Worm (Caenorhabditis elegans): ENCODE data around the gene Y54G2A.12.

DNA sequence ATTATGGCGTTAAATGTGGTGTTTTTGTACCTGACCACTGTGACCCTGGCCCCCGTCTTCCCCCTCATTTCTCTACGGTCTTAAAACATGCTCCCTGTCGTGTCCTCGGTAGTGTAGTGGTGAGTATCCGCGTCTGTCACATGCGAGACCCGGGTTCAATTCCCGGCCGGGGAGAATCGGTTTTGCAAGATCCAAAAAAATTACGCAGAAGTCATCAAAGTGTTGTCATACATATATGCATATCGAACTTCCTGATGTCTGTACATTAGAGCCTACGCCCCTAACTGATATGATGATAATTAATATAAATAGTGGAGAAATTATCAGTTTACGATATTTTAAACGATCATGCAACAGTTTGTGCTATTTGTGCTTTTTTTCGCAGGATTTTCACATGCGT, 22.9 kb upstream of the Y54G2A.12 start, which contains the start of gene Y54G2A.45:
- TF ChIP-seq ceh-62 (tag; optimal IDR thresholded peaks at IDR 0.05) (no peak), nhr-28 (tag; optimal IDR thresholded peaks at IDR 0.05) (peak; percentile 89), pqm-1 (tag; optimal IDR thresholded peaks at IDR 0.05) (peak; percentile 90), nhr-25 (tag; optimal IDR thresholded peaks at IDR 0.05; ENCODE audit: borderline replicate concordance, insufficient read depth) (no peak), ama-1 (optimal IDR thresholded peaks at IDR 0.05) (no peak)
